Worm (Caenorhabditis elegans): ENCODE results near the gene F31F4.17.
A peak's percentile ranks its signal among the peaks of the same experiment; 100 is the strongest.

F31F4.17 gene

DNA sequence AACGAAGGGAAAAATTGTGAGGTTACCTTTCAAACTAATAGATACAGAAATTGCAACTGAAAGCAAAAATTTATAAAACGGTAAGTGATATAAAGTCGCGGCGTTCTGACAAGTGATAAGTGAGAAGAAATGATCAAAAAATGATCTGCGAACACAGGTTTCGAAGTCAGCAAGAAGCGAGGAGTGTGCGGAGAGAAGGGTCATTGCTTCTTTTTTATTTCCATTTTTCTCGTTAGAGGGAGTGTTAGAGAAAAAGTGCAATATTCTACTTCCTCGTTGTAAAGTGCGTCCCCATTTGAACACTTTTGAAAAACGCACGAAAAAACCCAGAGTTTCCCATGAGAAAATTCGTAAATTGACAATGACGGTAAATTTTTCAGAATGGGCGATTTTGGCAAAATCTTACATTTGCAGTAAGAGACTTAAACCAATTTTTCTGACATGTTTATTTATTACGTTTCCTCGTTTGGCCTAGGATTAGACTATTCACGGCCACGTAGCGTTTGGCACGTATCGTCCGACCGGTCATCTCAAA lies 16.5 kb upstream of the F31F4.17 start, which contains the start of the genes fbxa-72 and srx-21 (continued):
- TF ChIP-seq Y75B8A.6 (GFP tag; IDR thresholded peaks at IDR 0.05) (no peak), nhr-28 (tag; optimal IDR thresholded peaks at IDR 0.05) (peak; percentile 90), lin-15B (tag; optimal IDR thresholded peaks at IDR 0.05) (no peak), hlh-30 (tag; optimal IDR thresholded peaks at IDR 0.05; ENCODE audit: insufficient read depth) (no peak), ceh-20 (GFP tag; IDR thresholded peaks at IDR 0.05) (no peak), zip-2 (tag; optimal IDR thresholded peaks at IDR 0.05) (no peak), snpc-4 (tag; optimal IDR thresholded peaks at IDR 0.05) (no peak), nhr-102 (tag; optimal IDR thresholded peaks at IDR 0.05) (no peak), ceh-28 (tag; optimal IDR thresholded peaks at IDR 0.05) (no peak), ama-1 (optimal IDR thresholded peaks at IDR 0.05) (no peak), ceh-62 (tag; optimal IDR thresholded peaks at IDR 0.05) (no peak), arid-1 (GFP tag; conservative IDR thresholded peaks at IDR 0.05) (no peak), egl-43 (GFP tag; IDR thresholded peaks at IDR 0.05) (no peak), dve-1 (tag; optimal IDR thresholded peaks at IDR 0.05; ENCODE audit: insufficient read depth) (peak; percentile 43), nhr-10 (tag; optimal IDR thresholded peaks at IDR 0.05) (no peak), ctbp-1 (GFP tag; IDR thresholded peaks at IDR 0.05) (no peak), jun-1 (tag; optimal IDR thresholded peaks at IDR 0.05) (no peak), snpc-1.2 (GFP tag; IDR thresholded peaks at IDR 0.05) (no peak), aly-2 (tag; optimal IDR thresholded peaks at IDR 0.05) (no peak), mxl-3 (GFP tag; optimal IDR thresholded peaks at IDR 0.05) (peak; percentile 36), lim-7 (GFP tag; IDR thresholded peaks at IDR 0.05) (no peak), nhr-77 (tag; optimal IDR thresholded peaks at IDR 0.05) (peak; percentile 52), T26A8.4 (GFP tag; IDR thresholded peaks at IDR 0.05) (no peak), R02D3.7 (tag; optimal IDR thresholded peaks at IDR 0.05) (no peak), nhr-237 (tag; optimal IDR thresholded peaks at IDR 0.05) (no peak), hif-1 (tag; optimal IDR thresholded peaks at IDR 0.05) (peak in 1 of 2 experiments; percentile 57), pqm-1 (tag; optimal IDR thresholded peaks at IDR 0.05) (peak; percentile 62), mes-2 (tag; optimal IDR thresholded peaks at IDR 0.05; ENCODE audit: poor library complexity, severe bottlenecking) (peak; percentile 44), fkh-10 (GFP tag; optimal IDR thresholded peaks at IDR 0.05) (no peak), F44E2.7 (GFP tag; IDR thresholded peaks at IDR 0.05) (no peak), nhr-111 (GFP tag; optimal IDR thresholded peaks at IDR 0.05) (no peak), daf-8 (GFP tag; IDR thresholded peaks at IDR 0.05) (no peak), ceh-32 (tag; optimal IDR thresholded peaks at IDR 0.05; ENCODE audit: poor library complexity) (no peak), aha-1 (tag) (peak; percentile 65), tag-97 (GFP tag; IDR thresholded peaks at IDR 0.05) (no peak), daf-19 (GFP tag; conservative IDR thresholded peaks at IDR 0.05) (no peak), mdt-29 (GFP tag; IDR thresholded peaks at IDR 0.05) (no peak), duxl-1 (tag; optimal IDR thresholded peaks at IDR 0.05; ENCODE audit: poor library complexity) (peak; percentile 17), cey-2 (tag; optimal IDR thresholded peaks at IDR 0.05; ENCODE audit: borderline replicate concordance, insufficient read depth) (no peak), lin-38 (GFP tag; IDR thresholded peaks at IDR 0.05) (no peak), daf-12 (tag; optimal IDR thresholded peaks at IDR 0.05) (no peak), tra-1 (GFP tag; IDR thresholded peaks at IDR 0.05) (no peak), T20F7.1 (GFP tag; optimal IDR thresholded peaks at IDR 0.05) (no peak), pha-4 (GFP tag; IDR thresholded peaks at IDR 0.05) (no peak), pha-4 (tag; optimal IDR thresholded peaks at IDR 0.05) (no peak)

Data from whole organism, L4 larva.